Worm (Caenorhabditis elegans) whole organism, L3 larva: ENCODE data around the gene acy-3.

Experiments
- ZK546.5 ChIP-seq: sonication (generic microtip); optimal IDR thresholded peaks from 2 replicates; lab custom pipeline; 2017; ENCODE audit warnings: missing biosample characterization, missing genetic modification characterization
- aly-2 ChIP-seq: fragments of 150-350 bp; optimal IDR thresholded peaks from 2 replicates; lab custom pipeline; 2014; ENCODE audit warnings: missing biosample characterization, missing genetic modification characterization
- ama-1 ChIP-seq: fragments of 150-350 bp; optimal IDR thresholded peaks from 2 replicates; lab custom pipeline; 2018
- ceh-16 ChIP-seq: sonication (generic microtip); optimal IDR thresholded peaks from 2 replicates; lab custom pipeline; 2017; ENCODE audit warnings: missing biosample characterization, missing genetic modification characterization
- ceh-28 ChIP-seq: fragments of 150-350 bp; optimal IDR thresholded peaks from 2 replicates; lab custom pipeline; 2014; ENCODE audit warnings: missing biosample characterization, missing genetic modification reagents, missing genetic modification characterization
- ceh-82 ChIP-seq: fragments of 150-350 bp; optimal IDR thresholded peaks from 2 replicates; lab custom pipeline; 2014; ENCODE audit warnings: missing biosample characterization, missing genetic modification characterization
- ceh-9 ChIP-seq: sonication (generic microtip); optimal IDR thresholded peaks from 2 replicates; lab custom pipeline; 2018; ENCODE audit warnings: missing biosample characterization, missing genetic modification characterization
- daf-12 ChIP-seq: fragments of 150-350 bp; optimal IDR thresholded peaks from 2 replicates; lab custom pipeline; 2014; ENCODE audit warnings: missing biosample characterization, missing genetic modification reagents, missing genetic modification characterization
- egl-27 ChIP-seq: sonication (generic microtip); optimal IDR thresholded peaks from 4 replicates; lab custom pipeline; 2017; ENCODE audit warnings: missing biosample characterization, missing genetic modification reagents, missing genetic modification characterization
- elt-1 ChIP-seq: fragments of 150-350 bp; optimal IDR thresholded peaks from 2 replicates; lab custom pipeline; 2014; ENCODE audit warnings: missing biosample characterization, missing genetic modification characterization
- elt-2 ChIP-seq: sonication (generic microtip); optimal IDR thresholded peaks from 2 replicates; lab custom pipeline; 2016; ENCODE audit warnings: missing genetic modification reagents, mild to moderate bottlenecking, missing genetic modification characterization, missing compliant biosample characterization
- elt-3 ChIP-seq, 3 experiments: fragments of 150-350 bp in 1 of 3; sonication (generic microtip) in 2 of 3; optimal IDR thresholded peaks; 2 replicates in 2 of 3; 4 replicates in 1 of 3; lab custom pipeline; 2014 to 2017; ENCODE audit warnings: missing biosample characterization in 3 of 3, missing genetic modification characterization in 3 of 3
- eor-1 ChIP-seq, 2 experiments: fragments of 150-350 bp; optimal IDR thresholded peaks; 2 replicates each; lab custom pipeline; 2014 to 2018; ENCODE audit warnings: missing biosample characterization in 2 of 2, missing genetic modification characterization in 2 of 2
- fkh-2 ChIP-seq: fragments of 150-350 bp; optimal IDR thresholded peaks from 2 replicates; lab custom pipeline; 2014; ENCODE audit warnings: missing biosample characterization, missing genetic modification reagents, missing genetic modification characterization
- fos-1 ChIP-seq: fragments of 150-350 bp; optimal IDR thresholded peaks from 2 replicates; lab custom pipeline; 2014; ENCODE audit warnings: missing biosample characterization, missing genetic modification characterization
- hmg-11 ChIP-seq: sonication (generic microtip); optimal IDR thresholded peaks from 2 replicates; lab custom pipeline; 2016; ENCODE audit warnings: missing genetic modification characterization, missing compliant biosample characterization
- jun-1 ChIP-seq: fragments of 150-350 bp; optimal IDR thresholded peaks from 2 replicates; lab custom pipeline; 2014; ENCODE audit warnings: missing biosample characterization, missing genetic modification reagents, missing genetic modification characterization
- lin-15B ChIP-seq: fragments of 150-350 bp; optimal IDR thresholded peaks from 2 replicates; lab custom pipeline; 2014; ENCODE audit warnings: missing biosample characterization, missing genetic modification characterization
- lin-39 ChIP-seq: fragments of 150-350 bp; optimal IDR thresholded peaks from 2 replicates; lab custom pipeline; 2018; ENCODE audit warnings: missing biosample characterization, missing genetic modification reagents, missing genetic modification characterization
- lsy-12 ChIP-seq: sonication (generic microtip); optimal IDR thresholded peaks from 2 replicates; lab custom pipeline; 2016; ENCODE audit warnings: mild to moderate bottlenecking, missing genetic modification characterization, missing compliant biosample characterization
- mdl-1 ChIP-seq: fragments of 150-350 bp; optimal IDR thresholded peaks from 2 replicates; lab custom pipeline; 2014; ENCODE audit warnings: missing biosample characterization, missing genetic modification characterization
- mml-1 ChIP-seq: fragments of 150-350 bp; sonication (generic microtip); optimal IDR thresholded peaks from 3 replicates; lab custom pipeline; 2014; ENCODE audit warnings: missing biosample characterization, missing genetic modification characterization
- nfya-1 ChIP-seq: sonication (generic microtip); optimal IDR thresholded peaks from 2 replicates; lab custom pipeline; 2017; ENCODE audit warnings: missing genetic modification characterization, mild to moderate bottlenecking, missing compliant biosample characterization, antibody characterized with exemption, moderate library complexity; ENCODE audit not compliant: insufficient read depth
- nhr-11 ChIP-seq: fragments of 150-350 bp; optimal IDR thresholded peaks from 2 replicates; lab custom pipeline; 2014; ENCODE audit warnings: missing biosample characterization, missing genetic modification characterization
- nhr-12 ChIP-seq: fragments of 150-350 bp; optimal IDR thresholded peaks from 2 replicates; lab custom pipeline; 2014; ENCODE audit warnings: missing biosample characterization, missing genetic modification characterization
- nhr-23 ChIP-seq: fragments of 150-350 bp; optimal IDR thresholded peaks from 2 replicates; lab custom pipeline; 2014; ENCODE audit warnings: missing biosample characterization, missing genetic modification reagents, missing genetic modification characterization
- nhr-237 ChIP-seq: fragments of 150-350 bp; optimal IDR thresholded peaks from 2 replicates; lab custom pipeline; 2014; ENCODE audit warnings: missing biosample characterization, missing genetic modification characterization
- nhr-25 ChIP-seq: sonication (generic microtip); optimal IDR thresholded peaks from 2 replicates; lab custom pipeline; 2017; ENCODE audit warnings: missing biosample characterization, missing genetic modification characterization
- nhr-28 ChIP-seq: fragments of 150-350 bp; optimal IDR thresholded peaks from 2 replicates; lab custom pipeline; 2014; ENCODE audit warnings: missing biosample characterization, missing genetic modification characterization
- nhr-43 ChIP-seq: sonication (generic microtip); optimal IDR thresholded peaks from 2 replicates; lab custom pipeline; 2016; ENCODE audit warnings: mild to moderate bottlenecking, missing genetic modification characterization, missing compliant biosample characterization; ENCODE audit not compliant: poor library complexity, severe bottlenecking
- nhr-76 ChIP-seq: fragments of 150-350 bp; sonication (generic microtip); optimal IDR thresholded peaks from 5 replicates; lab custom pipeline; 2014; ENCODE audit warnings: missing biosample characterization, missing genetic modification characterization
- pha-4 ChIP-seq: fragments of 150-350 bp; optimal IDR thresholded peaks from 2 replicates; lab custom pipeline; 2014; ENCODE audit warnings: missing biosample characterization, missing genetic modification reagents, missing genetic modification characterization
- pqm-1 ChIP-seq: fragments of 150-350 bp; optimal IDR thresholded peaks from 2 replicates; lab custom pipeline; 2017; ENCODE audit warnings: missing biosample characterization, missing genetic modification characterization, inconsistent platforms
- sea-2 ChIP-seq: fragments of 150-350 bp; sonication (generic microtip); optimal IDR thresholded peaks from 4 replicates; lab custom pipeline; 2014; ENCODE audit warnings: missing biosample characterization, missing genetic modification reagents, missing genetic modification characterization
- skn-1 ChIP-seq: fragments of 150-350 bp; optimal IDR thresholded peaks from 2 replicates; lab custom pipeline; 2014; ENCODE audit warnings: missing biosample characterization, missing genetic modification characterization
- tbx-2 ChIP-seq: sonication (generic microtip); optimal IDR thresholded peaks from 2 replicates; lab custom pipeline; 2016; ENCODE audit warnings: mild to moderate bottlenecking, missing genetic modification characterization, missing compliant biosample characterization
- unc-39 ChIP-seq: sonication (generic microtip); optimal IDR thresholded peaks from 4 replicates; lab custom pipeline; 2017; ENCODE audit warnings: missing biosample characterization, missing genetic modification characterization
- unc-62 ChIP-seq: fragments of 150-350 bp; sonication (generic microtip); optimal IDR thresholded peaks from 4 replicates; lab custom pipeline; 2014; ENCODE audit warnings: missing biosample characterization, missing genetic modification reagents, missing genetic modification characterization
- zag-1 ChIP-seq: fragments of 150-350 bp; optimal IDR thresholded peaks from 2 replicates; lab custom pipeline; 2014; ENCODE audit warnings: missing biosample characterization, missing genetic modification characterization
- ztf-11 ChIP-seq: fragments of 150-350 bp; optimal IDR thresholded peaks from 2 replicates; lab custom pipeline; 2014; ENCODE audit warnings: missing biosample characterization, missing genetic modification characterization
- ztf-4 ChIP-seq: fragments of 150-350 bp; optimal IDR thresholded peaks from 2 replicates; lab custom pipeline; 2014; ENCODE audit warnings: missing biosample characterization, missing genetic modification characterization

The acy-3 gene

ce11 chrIII:3735509-3736255, 50.6 kb downstream of the acy-3 start:
- TF ChIP-seq nhr-25 = no peak
- no peak for TF ChIP-seq sea-2 (GFP tag; lab: Kevin White, UChicago)
- no peak for TF ChIP-seq nhr-11 (tag; lab: Kevin White, UChicago)
- TF ChIP-seq pqm-1 (tag; lab: Kevin White, UChicago) = no peak
- no peak for TF ChIP-seq elt-2
- no peak for TF ChIP-seq fkh-2 (tag; lab: Kevin White, UChicago)
- peak; percentile 13 for TF ChIP-seq nfya-1
- peak; percentile 78 for TF ChIP-seq ama-1 (lab: Kevin White, UChicago)
- TF ChIP-seq fos-1 = no peak
- TF ChIP-seq mdl-1 (tag; lab: Kevin White, UChicago) = no peak
- no peak for TF ChIP-seq eor-1 (tag; optimal IDR thresholded peaks at IDR 0.05; lab: Kevin White, UChicago)
- no peak for TF ChIP-seq ceh-82
- TF ChIP-seq, all 47 proteins: peak for 2

- TF ChIP-seq hmg-11 (no peak), fos-1 (no peak), nfya-1 (peak; percentile 27), nhr-12 (tag; lab: Kevin White, UChicago) (no peak), nhr-43 (tag; lab: Kevin White, UChicago) (no peak), ama-1 (lab: Kevin White, UChicago) (no peak), ceh-16 (tag; lab: Kevin White, UChicago) (no peak), ztf-11 (no peak), pqm-1 (tag; lab: Kevin White, UChicago) (no peak), unc-62 (no peak), mdl-1 (tag; lab: Kevin White, UChicago) (no peak), pha-4 (tag; lab: Kevin White, UChicago) (peak; percentile 18), lin-39 (peak; percentile 13), nhr-76 (tag; lab: Kevin White, UChicago) (no peak), lin-15B (tag; lab: Kevin White, UChicago) (peak; percentile 50), ztf-4 (no peak), ceh-82 (no peak), lsy-12 (tag; lab: Kevin White, UChicago) (no peak), nhr-23 (tag; lab: Kevin White, UChicago) (no peak), tbx-2 (tag; lab: Kevin White, UChicago) (no peak), daf-12 (tag; lab: Kevin White, UChicago) (no peak), fkh-2 (tag; lab: Kevin White, UChicago) (no peak), elt-2 (no peak), jun-1 (no peak), zag-1 (no peak), unc-39 (tag; lab: Kevin White, UChicago) (no peak)
- TF ChIP-seq, all 47 proteins: peak for 4
Measured at ce11 chrIII:3734990-3735389, 51.3 kb downstream of the acy-3 start, which contains the start of gene evl-18. Gene evl-18, minus strand, starts transcription at chrIII:3735039.

- TF ChIP-seq hmg-11 (peak; percentile 6), sea-2 (GFP tag; lab: Kevin White, UChicago) (no peak), ama-1 (lab: Kevin White, UChicago) (no peak), nfya-1 (peak; percentile 28), lin-39 (peak; percentile 1)
Measured at ce11 chrIII:3734007-3734406, 52.3 kb downstream of the acy-3 start, which contains the start of gene F34D10.3. Gene F34D10.3, plus strand, starts transcription at chrIII:3734255.

ce11 chrIII:3730475-3730874, 55.8 kb downstream of the acy-3 start, which contains the start of gene F34D10.8:
Gene F34D10.8, plus strand, starts transcription at chrIII:3730775.
- no peak for TF ChIP-seq ceh-28 (tag; lab: Kevin White, UChicago)

ce11 chrIII:3729520-3729919, 56.8 kb downstream of the acy-3 start, which contains the start of gene F34D10.9:
Gene F34D10.9, minus strand, starts transcription at chrIII:3729620.
- TF ChIP-seq skn-1 (tag; lab: Kevin White, UChicago) (no peak), aly-2 (no peak), zag-1 (no peak), ceh-9 (tag; lab: Kevin White, UChicago) (no peak), ceh-28 (tag; lab: Kevin White, UChicago) (no peak), nhr-237 (no peak), nhr-76 (tag; lab: Kevin White, UChicago) (no peak), elt-3 (tag; optimal IDR thresholded peaks at IDR 0.05; lab: Kevin White, UChicago) (no peak), nhr-23 (tag; lab: Kevin White, UChicago) (no peak), nhr-28 (tag; lab: Kevin White, UChicago) (no peak), mdl-1 (tag; lab: Kevin White, UChicago) (no peak), egl-27 (no peak), elt-1 (tag; lab: Kevin White, UChicago) (no peak), mml-1 (no peak), ZK546.5 (tag; lab: Kevin White, UChicago) (no peak)
